Fruit fly (Drosophila melanogaster) whole organism, wandering third instar larva: Measurements from ENCODE around the gene TFAM.
A peak's percentile ranks its signal among the peaks of the same experiment; 100 is the strongest.

Experiments
- Abd-B ChIP-seq: fragments of >200 bp; optimal IDR thresholded peaks from 2 replicates; lab custom pipeline; 2017; ENCODE audit warnings: missing biosample characterization, missing genetic modification characterization
- CG9705 ChIP-seq: fragments of 200-800 bp; sonication (Bioruptor generic); optimal IDR thresholded peaks from 2 replicates; lab custom pipeline; 2018; ENCODE audit warnings: missing biosample characterization, mild to moderate bottlenecking, missing genetic modification characterization
- CrebA ChIP-seq: fragments of 200-800 bp; sonication (Bioruptor generic); optimal IDR thresholded peaks from 2 replicates; lab custom pipeline; 2016; ENCODE audit warnings: missing biosample characterization, mild to moderate bottlenecking, missing genetic modification characterization, borderline replicate concordance
- Dif ChIP-seq: fragments of 200-275, 200-300 bp; sonication (Bioruptor generic); optimal IDR thresholded peaks from 2 replicates; lab custom pipeline; 2018; ENCODE audit warnings: missing biosample characterization, missing genetic modification characterization; ENCODE audit not compliant: partially characterized antibody
- Hnf4 ChIP-seq: fragments of 200-800 bp; sonication (Bioruptor generic); optimal IDR thresholded peaks from 2 replicates; lab custom pipeline; 2016; ENCODE audit warnings: missing biosample characterization, mild to moderate bottlenecking, missing genetic modification characterization
- Hr83 ChIP-seq: fragments of 200-300 bp; sonication (Bioruptor generic); optimal IDR thresholded peaks from 2 replicates; lab custom pipeline; 2016; ENCODE audit warnings: missing biosample characterization, mild to moderate bottlenecking, missing genetic modification characterization, moderate library complexity; ENCODE audit not compliant: poor library complexity, severe bottlenecking
- Mio ChIP-seq: sonication (Bioruptor generic); optimal IDR thresholded peaks from 2 replicates; lab custom pipeline; 2016; ENCODE audit warnings: missing biosample characterization, missing genetic modification characterization
- N ChIP-seq: fragments of >200 bp; optimal IDR thresholded peaks from 2 replicates; lab custom pipeline; 2018; ENCODE audit warnings: missing biosample characterization, missing external identifiers, missing genetic modification characterization
- OdsH ChIP-seq: fragments of 200-800 bp; sonication (Bioruptor generic); optimal IDR thresholded peaks from 2 replicates; lab custom pipeline; 2016; ENCODE audit warnings: missing biosample characterization, mild to moderate bottlenecking, missing genetic modification characterization
- Rel ChIP-seq, 2 experiments: fragments of 200-800 bp; sonication (Bioruptor generic) in 1 of 2; optimal IDR thresholded peaks; 2 replicates in 1 of 2; 3 replicates in 1 of 2; lab custom pipeline; 2016 to 2019; ENCODE audit warnings: mild to moderate bottlenecking in 2 of 2, missing biosample characterization in 2 of 2, missing genetic modification characterization in 2 of 2, moderate library complexity in 1 of 2
- Sp1 ChIP-seq: fragments of 200-800 bp; sonication (Bioruptor generic); optimal IDR thresholded peaks from 3 replicates; lab custom pipeline; 2019; ENCODE audit warnings: missing biosample characterization, mild to moderate bottlenecking, missing genetic modification characterization, moderate library complexity
- Vsx2 ChIP-seq: fragments of 200-300, 225-300 bp; sonication (Bioruptor generic); optimal IDR thresholded peaks from 2 replicates; lab custom pipeline; 2018; ENCODE audit warnings: missing biosample characterization, missing genetic modification characterization; ENCODE audit not compliant: partially characterized antibody
- br ChIP-seq: fragments of 200-800 bp; sonication (Bioruptor generic); optimal IDR thresholded peaks from 2 replicates; lab custom pipeline; 2016; ENCODE audit warnings: missing biosample characterization, missing genetic modification characterization
- brk ChIP-seq: fragments of 200-800 bp; sonication (Bioruptor generic); optimal IDR thresholded peaks from 2 replicates; lab custom pipeline; 2016; ENCODE audit warnings: missing biosample characterization, mild to moderate bottlenecking, missing genetic modification characterization
- dl ChIP-seq, 2 experiments: fragments of 175-275, 200-275 bp in 1 of 2; fragments of 200-275 bp in 1 of 2; sonication (Bioruptor generic); optimal IDR thresholded peaks; lab custom pipeline; 2018; ENCODE audit warnings: mild to moderate bottlenecking in 2 of 2, missing biosample characterization in 2 of 2, missing genetic modification characterization in 2 of 2, moderate library complexity in 2 of 2; ENCODE audit not compliant: partially characterized antibody in 2 of 2, insufficient read depth in 1 of 2
- dsf ChIP-seq: sonication (Bioruptor generic); optimal IDR thresholded peaks from 2 replicates; lab custom pipeline; 2016; ENCODE audit warnings: missing biosample characterization, missing genetic modification characterization, borderline replicate concordance
- ey ChIP-seq: fragments of 200-800 bp; sonication (Bioruptor generic); optimal IDR thresholded peaks from 2 replicates; lab custom pipeline; 2016; ENCODE audit warnings: missing biosample characterization, missing genetic modification characterization
- foxo ChIP-seq, 2 experiments: fragments of 200-800 bp; sonication (Bioruptor generic); optimal IDR thresholded peaks; 2 replicates in 1 of 2; 3 replicates in 1 of 2; lab custom pipeline; 2016 to 2017; ENCODE audit warnings: missing biosample characterization in 2 of 2, missing genetic modification characterization in 2 of 2
- fru ChIP-seq: fragments of 200-800 bp; sonication (Bioruptor generic); optimal IDR thresholded peaks from 3 replicates; lab custom pipeline; 2016; ENCODE audit warnings: missing biosample characterization, mild to moderate bottlenecking, missing genetic modification characterization
- h ChIP-seq: fragments of 200-800 bp; sonication (Bioruptor generic); optimal IDR thresholded peaks from 3 replicates; lab custom pipeline; 2016; ENCODE audit warnings: missing biosample characterization, mild to moderate bottlenecking, missing genetic modification characterization
- jim ChIP-seq: fragments of 175-275, 200-325 bp; sonication (Bioruptor generic); optimal IDR thresholded peaks from 2 replicates; lab custom pipeline; 2016; ENCODE audit warnings: missing biosample characterization, mild to moderate bottlenecking, missing genetic modification characterization
- lola ChIP-seq: fragments of >200 bp; optimal IDR thresholded peaks from 2 replicates; lab custom pipeline; 2017; ENCODE audit warnings: missing biosample characterization, missing genetic modification characterization
- pan ChIP-seq: fragments of >200 bp; optimal IDR thresholded peaks from 2 replicates; lab custom pipeline; 2017
- psq ChIP-seq: fragments of 200-800 bp; sonication (Bioruptor generic); optimal IDR thresholded peaks from 3 replicates; lab custom pipeline; 2017; ENCODE audit warnings: missing biosample characterization, mild to moderate bottlenecking, missing genetic modification characterization, moderate library complexity
- rgr ChIP-seq: fragments of 200-800 bp; sonication (Bioruptor generic); optimal IDR thresholded peaks from 3 replicates; lab custom pipeline; 2016; ENCODE audit warnings: missing biosample characterization, mild to moderate bottlenecking, missing genetic modification characterization
- sage ChIP-seq: fragments of 200-800 bp; sonication (Bioruptor generic); optimal IDR thresholded peaks from 2 replicates; lab custom pipeline; 2016; ENCODE audit warnings: missing biosample characterization, mild to moderate bottlenecking, missing genetic modification characterization
- sv ChIP-seq: fragments of 200-800 bp; sonication (Bioruptor generic); optimal IDR thresholded peaks from 3 replicates; lab custom pipeline; 2016; ENCODE audit warnings: missing biosample characterization, missing genetic modification characterization
- tai ChIP-seq: sonication (Bioruptor generic); optimal IDR thresholded peaks from 2 replicates; lab custom pipeline; 2016; ENCODE audit warnings: missing biosample characterization, missing genetic modification characterization
- woc ChIP-seq: sonication (Bioruptor generic); optimal IDR thresholded peaks from 2 replicates; lab custom pipeline; 2016; ENCODE audit warnings: missing biosample characterization, mild to moderate bottlenecking, missing genetic modification characterization

Gene TFAM

dm6 chr3R:20544952-20545351, 31.9 kb downstream of the TFAM start:
- TF ChIP-seq brk (GFP tag; lab: Kevin White, UChicago): peak; percentile 17
- no peak for TF ChIP-seq rgr (GFP tag; lab: Kevin White, UChicago)

DNA sequence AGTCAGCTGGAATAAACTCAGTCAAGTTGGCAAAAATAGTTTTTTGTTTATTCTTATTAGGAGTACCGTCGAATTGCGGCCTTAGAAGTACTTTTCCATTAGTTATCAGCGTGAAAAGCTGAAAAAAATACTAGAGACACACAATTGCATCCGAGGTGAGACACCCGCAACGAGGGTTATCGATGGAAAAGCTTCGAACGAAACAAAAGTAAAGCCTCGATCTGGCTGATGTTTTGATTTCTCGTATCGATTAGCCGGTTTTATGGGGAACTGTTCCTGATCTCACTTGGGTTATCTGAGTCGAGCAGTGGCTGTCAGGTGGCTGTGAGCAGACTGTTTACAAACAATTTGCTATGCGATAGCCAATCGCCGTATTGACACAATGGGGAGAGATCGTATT, 33.1 kb downstream of the TFAM start:
- TF ChIP-seq woc (GFP tag; lab: Kevin White, UChicago) (no peak), CrebA (GFP tag; lab: Kevin White, UChicago) (no peak), pan (no peak), foxo (GFP tag; optimal IDR thresholded peaks at IDR 0.05; lab: Kevin White, UChicago) (no peak), sage (GFP tag; lab: Kevin White, UChicago) (no peak), sv (GFP tag; lab: Kevin White, UChicago) (no peak), Sp1 (no peak), CG9705 (GFP tag; lab: Kevin White, UChicago) (no peak), Rel (GFP tag; optimal IDR thresholded peaks at IDR 0.05; lab: Kevin White, UChicago) (no peak), Rel (tag; optimal IDR thresholded peaks at IDR 0.05; lab: Kevin White, UChicago) (no peak), fru (GFP tag; lab: Kevin White, UChicago) (no peak)

dm6 chr3R:20543220-20543619, 33.6 kb downstream of the TFAM start:
- no peak for TF ChIP-seq br
- TF ChIP-seq Vsx2 (GFP tag; lab: Kevin White, UChicago): no peak
- no peak for TF ChIP-seq ey (GFP tag; lab: Kevin White, UChicago)
- peak; percentile 37 for TF ChIP-seq psq (GFP tag; lab: Kevin White, UChicago)

DNA sequence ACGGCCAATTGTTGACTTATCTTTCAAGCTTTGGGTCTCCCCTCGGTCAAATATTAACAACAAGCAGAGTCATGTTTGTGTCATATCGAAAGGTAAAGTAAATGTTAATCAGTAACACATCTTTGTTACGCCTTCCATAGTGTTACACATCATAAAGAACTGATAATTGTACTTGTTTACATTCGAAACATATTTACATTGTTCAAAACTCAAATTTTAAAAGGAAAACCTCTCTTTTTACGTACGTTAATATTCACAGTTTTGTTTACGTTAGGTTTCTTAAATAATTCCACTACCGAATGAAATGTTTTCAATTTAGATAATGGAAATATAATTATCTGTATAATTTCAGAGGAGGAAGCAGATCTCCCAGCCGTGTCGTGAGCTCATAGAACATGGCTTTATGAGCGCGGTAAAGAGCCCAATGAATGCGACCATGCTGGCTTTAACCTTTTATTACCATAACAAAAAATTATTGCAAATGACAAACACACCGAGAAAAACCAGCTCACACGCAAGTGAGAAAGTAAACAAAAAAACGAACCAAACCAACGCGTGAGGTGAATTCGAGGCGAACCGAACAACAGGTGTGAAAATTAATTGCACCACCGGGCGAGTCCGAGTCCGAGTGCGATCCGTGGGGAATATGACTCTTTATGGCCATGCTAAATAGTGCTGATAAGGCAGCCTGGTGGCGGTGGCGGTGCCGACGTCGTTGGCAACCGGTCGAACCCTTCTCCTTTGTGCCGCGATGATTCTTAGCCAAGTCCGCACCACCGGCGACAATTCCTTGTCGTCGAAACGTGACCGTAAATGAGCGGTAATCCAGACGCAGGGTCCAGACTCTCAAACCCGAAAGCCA, 34.3 kb downstream of the TFAM start:
- TF ChIP-seq brk (GFP tag; lab: Kevin White, UChicago) (peak; percentile 26), OdsH (GFP tag; lab: Kevin White, UChicago) (peak; percentile 33), CG9705 (GFP tag; lab: Kevin White, UChicago) (peak; percentile 32), N (no peak), tai (peak; percentile 43), Hr83 (GFP tag; lab: Kevin White, UChicago) (no peak), Hnf4 (peak; percentile 53), rgr (GFP tag; lab: Kevin White, UChicago) (peak; percentile 0), jim (no peak), pan (no peak), lola (no peak), Sp1 (peak; percentile 36), Mio (GFP tag; lab: Kevin White, UChicago) (no peak), Abd-B (no peak), psq (GFP tag; lab: Kevin White, UChicago) (no peak), br (no peak), dsf (GFP tag; lab: Kevin White, UChicago) (peak; percentile 22)
- TF ChIP-seq, all 38 proteins: peak for 8

DNA sequence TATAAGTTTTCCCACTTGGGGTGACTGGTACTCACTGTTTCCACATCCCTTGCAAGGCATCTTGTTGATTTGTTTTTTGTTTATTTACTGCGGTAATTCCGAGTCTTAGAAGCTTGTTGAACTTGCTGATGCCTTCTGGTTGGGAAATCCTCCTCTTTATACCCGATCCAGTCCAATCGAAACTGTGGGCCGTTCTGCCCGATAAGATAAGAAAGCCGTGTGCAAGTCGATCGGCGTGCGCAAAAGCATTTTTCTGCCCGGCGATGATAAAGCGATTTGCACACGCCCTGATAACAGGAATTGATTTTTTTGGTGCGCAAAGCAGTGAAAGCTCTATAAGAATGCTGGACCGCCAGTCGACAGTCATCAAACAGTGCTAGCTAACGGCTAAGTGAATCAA, 42.2 kb downstream of the TFAM start, which contains the start of the genes MtnE and MtnD:
Gene MtnE (minus strand): TSS at position 130 of the 400 bp plus-strand sequence.
Gene MtnD (plus strand): TSS at position 388 of the 400 bp plus-strand sequence.
- TF ChIP-seq psq (GFP tag; lab: Kevin White, UChicago) (no peak), Vsx2 (GFP tag; lab: Kevin White, UChicago) (peak; percentile 83), Dif (GFP tag; lab: Kevin White, UChicago) (peak; percentile 6), h (GFP tag; lab: Kevin White, UChicago) (peak; percentile 78), Rel (GFP tag; optimal IDR thresholded peaks at IDR 0.05; lab: Kevin White, UChicago) (no peak), Rel (tag; optimal IDR thresholded peaks at IDR 0.05; lab: Kevin White, UChicago) (peak; percentile 74), sage (GFP tag; lab: Kevin White, UChicago) (peak; percentile 45), dl (GFP tag; optimal IDR thresholded peaks at IDR 0.05; lab: Kevin White, UChicago; ENCODE audit: insufficient read depth in 1 of 2, partially characterized antibody in 2 of 2) (peak in 1 of 2 experiments; percentile 38), fru (GFP tag; lab: Kevin White, UChicago) (peak; percentile 41), sv (GFP tag; lab: Kevin White, UChicago) (no peak)
